Fruit fly (Drosophila melanogaster): Measurements from ENCODE around the gene cocoon.

cocoon gene

dm6 chr3L:15474010-15474409 is at the start of gene cocoon:
TSS of gene cocoon (minus strand) at chr3L:15474110.
- TF ChIP-seq CTCF (optimal IDR thresholded peaks at IDR 0.05) (no peak), CG8478 (optimal IDR thresholded peaks at IDR 0.05) (no peak)

- TF ChIP-seq CG8478 (optimal IDR thresholded peaks at IDR 0.05) (no peak), CTCF (optimal IDR thresholded peaks at IDR 0.05) (no peak)
Observed at dm6 chr3L:15520320-15520719, 46.4 kb upstream of the cocoon start, which contains the start of gene yellow-k. TSS of gene yellow-k (plus strand) at chr3L:15520620.

- TF ChIP-seq CG8478 (optimal IDR thresholded peaks at IDR 0.05) (no peak), CTCF (optimal IDR thresholded peaks at IDR 0.05) (no peak)
Observed at dm6 chr3L:15519920-15520319, 46.0 kb upstream of the cocoon start.

- TF ChIP-seq CG8478 (optimal IDR thresholded peaks at IDR 0.05) (no peak), CTCF (optimal IDR thresholded peaks at IDR 0.05) (no peak)
Observed at dm6 chr3L:15519492-15519891, 45.6 kb upstream of the cocoon start, which contains the start of gene mex1. TSS of gene mex1 (minus strand) at chr3L:15519592.

- TF ChIP-seq CG8478 (optimal IDR thresholded peaks at IDR 0.05) = no peak
Observed at dm6 chr3L:15518344-15518743, 44.4 kb upstream of the cocoon start.

- TF ChIP-seq CTCF (optimal IDR thresholded peaks at IDR 0.05) (no peak), CG8478 (optimal IDR thresholded peaks at IDR 0.05) (no peak)
Observed at dm6 chr3L:15517508-15517907, 43.6 kb upstream of the cocoon start.

- TF ChIP-seq CTCF (optimal IDR thresholded peaks at IDR 0.05) (no peak), CG8478 (optimal IDR thresholded peaks at IDR 0.05) (no peak)
Observed at dm6 chr3L:15516956-15517355, 43.0 kb upstream of the cocoon start, which contains the start of gene CG13454. TSS of gene CG13454 (minus strand) at chr3L:15517056.

dm6 chr3L:15516440-15516839 is 42.5 kb upstream of the cocoon start:
- TF ChIP-seq CG8478 (optimal IDR thresholded peaks at IDR 0.05) (no peak), CTCF (optimal IDR thresholded peaks at IDR 0.05) (no peak)

dm6 chr3L:15514814-15515495 is 41.0 kb upstream of the cocoon start:
- no peak for TF ChIP-seq CTCF (optimal IDR thresholded peaks at IDR 0.05)
- no peak for TF ChIP-seq CG8478 (optimal IDR thresholded peaks at IDR 0.05)

dm6 chr3L:15514405-15514804 is 40.5 kb upstream of the cocoon start:
- TF ChIP-seq CG8478 (optimal IDR thresholded peaks at IDR 0.05) (no peak), CTCF (optimal IDR thresholded peaks at IDR 0.05) (no peak)

dm6 chr3L:15513726-15514125 is 39.8 kb upstream of the cocoon start:
- TF ChIP-seq CTCF (optimal IDR thresholded peaks at IDR 0.05) = no peak
- TF ChIP-seq CG8478 (optimal IDR thresholded peaks at IDR 0.05) = no peak

- no peak for TF ChIP-seq CG8478 (optimal IDR thresholded peaks at IDR 0.05)
- TF ChIP-seq CTCF (optimal IDR thresholded peaks at IDR 0.05) = no peak
Observed at dm6 chr3L:15513264-15513663, 39.4 kb upstream of the cocoon start.

dm6 chr3L:15511688-15512250 is 37.9 kb upstream of the cocoon start:
- TF ChIP-seq CG8478 (optimal IDR thresholded peaks at IDR 0.05) = no peak
- TF ChIP-seq CTCF (optimal IDR thresholded peaks at IDR 0.05) = no peak

dm6 chr3L:15510787-15511186 is 36.9 kb upstream of the cocoon start, which contains the start of gene MsrA:
TSS of gene MsrA (plus strand) at chr3L:15511052.
- no peak for TF ChIP-seq CTCF (optimal IDR thresholded peaks at IDR 0.05)
- no peak for TF ChIP-seq CG8478 (optimal IDR thresholded peaks at IDR 0.05)

- TF ChIP-seq CTCF (optimal IDR thresholded peaks at IDR 0.05) = no peak
Observed at dm6 chr3L:15509398-15509797, 35.5 kb upstream of the cocoon start, which contains the start of the genes gdl and gdl-ORF39. TSS of gene gdl (plus strand) at chr3L:15509445. TSS of gene gdl-ORF39 (plus strand) at chr3L:15509445.

dm6 chr3L:15508750-15509149 is 34.8 kb upstream of the cocoon start, which contains the start of gene Z600:
TSS of gene Z600 (plus strand) at chr3L:15509061.
- TF ChIP-seq CG8478 (optimal IDR thresholded peaks at IDR 0.05) = no peak
- TF ChIP-seq CTCF (optimal IDR thresholded peaks at IDR 0.05) = no peak
